Worm (Caenorhabditis elegans): ENCODE data around the gene srh-251.
"Not testable (repeated sequence)": the region's sequence is repeated elsewhere in the genome, so short reads cannot be mapped to it uniquely, and the experiment has no call there.

srh-251 gene

ce11 chrV:15397139-15397538 lies 17.4 kb upstream of the srh-251 start:
- no peak for TF ChIP-seq dao-5 (tag; optimal IDR thresholded peaks at IDR 0.05)
- TF ChIP-seq W03F9.2 (tag; optimal IDR thresholded peaks at IDR 0.05) = no peak
- TF ChIP-seq him-1 (tag; optimal IDR thresholded peaks at IDR 0.05) = no peak

ce11 chrV:15395347-15395746 lies 15.6 kb upstream of the srh-251 start, which contains the start of gene cyb-3:
TSS of gene cyb-3 (plus strand) at chrV:15395696.
- no peak for TF ChIP-seq dao-5 (tag; optimal IDR thresholded peaks at IDR 0.05)

ce11 chrV:15394906-15395305 lies 15.2 kb upstream of the srh-251 start, which contains the start of gene T06E6.1:
TSS of gene T06E6.1 (minus strand) at chrV:15394961.
- TF ChIP-seq dao-5 (tag; optimal IDR thresholded peaks at IDR 0.05) = no peak
- no peak for TF ChIP-seq him-1 (tag; optimal IDR thresholded peaks at IDR 0.05)
- no peak for TF ChIP-seq W03F9.2 (tag; optimal IDR thresholded peaks at IDR 0.05)

ce11 chrV:15392064-15392463 lies 12.3 kb upstream of the srh-251 start:
- TF ChIP-seq W03F9.2 (tag; optimal IDR thresholded peaks at IDR 0.05) (no peak), dao-5 (tag; optimal IDR thresholded peaks at IDR 0.05) (no peak), him-1 (tag; optimal IDR thresholded peaks at IDR 0.05) (no peak)

- TF ChIP-seq W03F9.2 (tag; optimal IDR thresholded peaks at IDR 0.05) = no peak
Measured at ce11 chrV:15388820-15389384, 9.2 kb upstream of the srh-251 start, which contains the start of gene srh-170. TSS of gene srh-170 (minus strand) at chrV:15388870.

- no peak for TF ChIP-seq him-1 (tag; optimal IDR thresholded peaks at IDR 0.05)
- no peak for TF ChIP-seq dao-5 (tag; optimal IDR thresholded peaks at IDR 0.05)
- TF ChIP-seq W03F9.2 (tag; optimal IDR thresholded peaks at IDR 0.05) = no peak
Measured at ce11 chrV:15384733-15385132, 5.0 kb upstream of the srh-251 start, which contains the start of gene str-102. TSS of gene str-102 (plus strand) at chrV:15385033.

- TF ChIP-seq W03F9.2 (tag; optimal IDR thresholded peaks at IDR 0.05) = no peak
- TF ChIP-seq dao-5 (tag; optimal IDR thresholded peaks at IDR 0.05) = no peak
- no peak for TF ChIP-seq him-1 (tag; optimal IDR thresholded peaks at IDR 0.05)
Measured at ce11 chrV:15383739-15384138, 4.0 kb upstream of the srh-251 start, which contains the start of gene str-88. TSS of gene str-88 (minus strand) at chrV:15383839.

ce11 chrV:15380857-15381256 lies 1.1 kb upstream of the srh-251 start, which contains the start of gene dhs-23:
TSS of gene dhs-23 (plus strand) at chrV:15381219.
- TF ChIP-seq dao-5 (tag; optimal IDR thresholded peaks at IDR 0.05) (no peak), W03F9.2 (tag; optimal IDR thresholded peaks at IDR 0.05) (no peak), him-1 (tag; optimal IDR thresholded peaks at IDR 0.05) (no peak)

ce11 chrV:15377903-15378302 lies 1.8 kb downstream of the srh-251 start, which contains the start of gene srh-122:
TSS of gene srh-122 (minus strand) at chrV:15378003.
- TF ChIP-seq him-1 (tag; optimal IDR thresholded peaks at IDR 0.05) (no peak), dao-5 (tag; optimal IDR thresholded peaks at IDR 0.05) (no peak), W03F9.2 (tag; optimal IDR thresholded peaks at IDR 0.05) (no peak)

ce11 chrV:15376223-15376622 lies 3.5 kb downstream of the srh-251 start, which contains the start of gene srh-52:
TSS of gene srh-52 (minus strand) at chrV:15376323.
- no peak for TF ChIP-seq dao-5 (tag; optimal IDR thresholded peaks at IDR 0.05)
- no peak for TF ChIP-seq W03F9.2 (tag; optimal IDR thresholded peaks at IDR 0.05)

- no peak for TF ChIP-seq dao-5 (tag; optimal IDR thresholded peaks at IDR 0.05)
- no peak for TF ChIP-seq W03F9.2 (tag; optimal IDR thresholded peaks at IDR 0.05)
Measured at ce11 chrV:15369707-15370106, 10.0 kb downstream of the srh-251 start, which contains the start of gene nhr-269. TSS of gene nhr-269 (minus strand) at chrV:15369807.

ce11 chrV:15367770-15368169 lies 11.9 kb downstream of the srh-251 start:
- TF ChIP-seq him-1 (tag; optimal IDR thresholded peaks at IDR 0.05) = no peak
- TF ChIP-seq W03F9.2 (tag; optimal IDR thresholded peaks at IDR 0.05) = no peak
- TF ChIP-seq dao-5 (tag; optimal IDR thresholded peaks at IDR 0.05) = no peak

ce11 chrV:15361412-15361811 lies 18.3 kb downstream of the srh-251 start, which contains the start of gene ech-1.1:
TSS of gene ech-1.1 (minus strand) at chrV:15361512.
- TF ChIP-seq dao-5, him-1, W03F9.2 (tag; optimal IDR thresholded peaks at IDR 0.05): not testable (repeated sequence)

- no peak for TF ChIP-seq dao-5 (tag; optimal IDR thresholded peaks at IDR 0.05)
- no peak for TF ChIP-seq him-1 (tag; optimal IDR thresholded peaks at IDR 0.05)
- TF ChIP-seq W03F9.2 (tag; optimal IDR thresholded peaks at IDR 0.05) = no peak
Measured at ce11 chrV:15354648-15355047, 25.1 kb downstream of the srh-251 start, which contains the start of gene C29F3.7. TSS of gene C29F3.7 (plus strand) at chrV:15354901.

- TF ChIP-seq dao-5 (tag; optimal IDR thresholded peaks at IDR 0.05) = no peak
- TF ChIP-seq him-1 (tag; optimal IDR thresholded peaks at IDR 0.05) = no peak
- no peak for TF ChIP-seq W03F9.2 (tag; optimal IDR thresholded peaks at IDR 0.05)
Measured at ce11 chrV:15352376-15352775, 27.3 kb downstream of the srh-251 start, which contains the start of gene srx-58. TSS of gene srx-58 (plus strand) at chrV:15352676.

Measured in whole organism, L4/young adult.